Worm (Caenorhabditis elegans): ENCODE measurements around the gene chkr-1.
"Not testable (repeated sequence)": the region's sequence is repeated elsewhere in the genome, so short reads cannot be mapped to it uniquely, and the experiment has no call there.

DNA sequence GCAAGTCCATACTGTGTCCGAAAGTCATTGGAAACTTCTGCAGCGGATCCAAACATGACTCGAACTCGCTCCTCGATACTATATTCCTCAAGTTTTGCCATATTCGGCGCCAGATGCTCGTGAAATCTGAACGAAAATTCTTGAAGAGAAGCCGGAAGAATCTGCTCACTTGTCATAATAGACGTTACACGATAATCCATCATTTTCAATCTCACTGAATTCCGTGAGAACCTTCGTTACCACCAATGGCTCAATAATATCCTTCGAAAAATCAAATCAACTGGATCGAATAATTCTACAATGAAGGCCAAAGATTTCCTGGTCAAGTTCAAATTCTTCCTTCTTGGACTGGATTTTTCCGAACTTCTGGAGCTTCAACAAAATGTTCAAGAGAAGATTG lies 28.6 kb downstream of the chkr-1 start, which contains the start of gene Y73B3B.1:
- TF ChIP-seq elt-1, pqm-1, elt-3, nhr-77, fos-1, ceh-9, nhr-11, jun-1, ceh-28, R02D3.7, nhr-12 (tag; optimal IDR thresholded peaks at IDR 0.05): not testable (repeated sequence)

All from whole organism, L3 larva.